Worm (Caenorhabditis elegans) whole organism, mixed stage, embryonic: Measurements from ENCODE around the gene T27A10.5.

Source experiments
- blmp-1 ChIP-seq: fragments of 150-350 bp; optimal IDR thresholded peaks from 2 replicates; lab custom pipeline; 2014; ENCODE audit warnings: missing biosample characterization, missing genetic modification characterization
- elt-1 ChIP-seq: sonication (generic microtip); optimal IDR thresholded peaks from 2 replicates; lab custom pipeline; 2017; ENCODE audit warnings: missing genetic modification characterization, mild to moderate bottlenecking, missing compliant biosample characterization, antibody characterized with exemption, moderate library complexity, borderline replicate concordance; ENCODE audit not compliant: insufficient read depth
- elt-3 ChIP-seq: fragments of 150-350 bp; optimal IDR thresholded peaks from 2 replicates; lab custom pipeline; 2014; ENCODE audit warnings: missing biosample characterization, missing genetic modification characterization
- hlh-1 ChIP-seq: fragments of 150-350 bp; optimal IDR thresholded peaks from 2 replicates; lab custom pipeline; 2014; ENCODE audit warnings: missing biosample characterization, missing genetic modification reagents, missing genetic modification characterization
- lsy-2 ChIP-seq: fragments of 150-350 bp; optimal IDR thresholded peaks from 2 replicates; lab custom pipeline; 2014; ENCODE audit warnings: missing biosample characterization, missing genetic modification characterization
- mep-1 ChIP-seq: fragments of 150-350 bp; optimal IDR thresholded peaks from 2 replicates; lab custom pipeline; 2017; ENCODE audit warnings: missing biosample characterization, missing genetic modification reagents, missing genetic modification characterization, inconsistent platforms
- nhr-237 ChIP-seq: fragments of 150-350 bp; optimal IDR thresholded peaks from 2 replicates; lab custom pipeline; 2014; ENCODE audit warnings: missing biosample characterization, missing genetic modification characterization
- nhr-76 ChIP-seq: sonication (generic microtip); optimal IDR thresholded peaks from 2 replicates; lab custom pipeline; 2017; ENCODE audit warnings: missing biosample characterization, missing genetic modification characterization
- pha-4 ChIP-seq: fragments of 150-350 bp; optimal IDR thresholded peaks from 2 replicates; lab custom pipeline; 2018; ENCODE audit warnings: missing biosample characterization, missing genetic modification reagents, missing genetic modification characterization
- snpc-4 ChIP-seq: fragments of 150-350 bp; optimal IDR thresholded peaks from 2 replicates; lab custom pipeline; 2014; ENCODE audit warnings: missing biosample characterization, missing genetic modification characterization
- unc-120 ChIP-seq: sonication (generic microtip); optimal IDR thresholded peaks from 2 replicates; lab custom pipeline; 2017; ENCODE audit warnings: missing genetic modification characterization, missing compliant biosample characterization; ENCODE audit not compliant: poor library complexity, severe bottlenecking
- ztf-11 ChIP-seq: fragments of 150-350 bp; optimal IDR thresholded peaks from 2 replicates; lab custom pipeline; 2014; ENCODE audit warnings: missing biosample characterization, missing genetic modification characterization

DNA sequence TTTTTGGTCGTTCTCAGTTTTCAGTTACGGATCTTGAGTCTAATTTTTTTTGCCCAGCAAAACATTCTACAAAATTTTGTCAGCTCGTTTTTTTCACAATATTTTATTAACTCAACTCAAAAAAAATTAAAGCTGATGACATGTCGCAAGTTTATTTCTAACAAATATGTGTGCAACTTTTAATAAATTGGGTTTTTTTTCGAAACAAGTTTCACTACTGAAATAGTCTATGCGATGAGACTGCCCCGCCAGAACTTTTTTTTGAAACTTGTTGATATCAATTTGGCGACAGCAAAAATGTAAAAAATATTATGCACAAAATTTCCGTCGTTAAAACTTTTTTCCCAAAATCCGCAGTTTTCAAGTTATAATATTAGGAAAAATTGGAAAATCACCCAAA is 49.8 kb upstream of the T27A10.5 start, which contains the start of gene C18B2.2:
- no peak for TF ChIP-seq lsy-2 (tag; lab: Kevin White, UChicago)
- TF ChIP-seq ztf-11 (tag; lab: Kevin White, UChicago): no peak
- TF ChIP-seq snpc-4 (tag; lab: Kevin White, UChicago): no peak
- TF ChIP-seq nhr-237: no peak
- no peak for TF ChIP-seq elt-1 (tag; lab: Kevin White, UChicago)
- TF ChIP-seq nhr-76 (tag; lab: Kevin White, UChicago): no peak
- no peak for TF ChIP-seq mep-1 (tag; lab: Kevin White, UChicago)
- no peak for TF ChIP-seq elt-3 (tag; lab: Kevin White, UChicago)
- no peak for TF ChIP-seq blmp-1 (tag; lab: Kevin White, UChicago)
- TF ChIP-seq unc-120: no peak
- no peak for TF ChIP-seq hlh-1 (tag; lab: Kevin White, UChicago)
- TF ChIP-seq pha-4 (tag; lab: Kevin White, UChicago): no peak
